Worm (Caenorhabditis elegans) whole organism, L1 larva: ENCODE measurements around the gene sru-28.

Experiments used
- elt-3 ChIP-seq, 6 experiments: fragments of 150-350 bp in 1 of 6; sonication (generic microtip); optimal IDR thresholded peaks; 2 replicates each; lab custom pipeline; 2017 to 2018; ENCODE audit warnings: missing biosample characterization in 6 of 6, missing genetic modification characterization in 6 of 6, inconsistent platforms in 1 of 6
- nhr-76 ChIP-seq: sonication (generic microtip); optimal IDR thresholded peaks from 2 replicates; lab custom pipeline; 2017; ENCODE audit warnings: missing biosample characterization, missing genetic modification characterization

DNA sequence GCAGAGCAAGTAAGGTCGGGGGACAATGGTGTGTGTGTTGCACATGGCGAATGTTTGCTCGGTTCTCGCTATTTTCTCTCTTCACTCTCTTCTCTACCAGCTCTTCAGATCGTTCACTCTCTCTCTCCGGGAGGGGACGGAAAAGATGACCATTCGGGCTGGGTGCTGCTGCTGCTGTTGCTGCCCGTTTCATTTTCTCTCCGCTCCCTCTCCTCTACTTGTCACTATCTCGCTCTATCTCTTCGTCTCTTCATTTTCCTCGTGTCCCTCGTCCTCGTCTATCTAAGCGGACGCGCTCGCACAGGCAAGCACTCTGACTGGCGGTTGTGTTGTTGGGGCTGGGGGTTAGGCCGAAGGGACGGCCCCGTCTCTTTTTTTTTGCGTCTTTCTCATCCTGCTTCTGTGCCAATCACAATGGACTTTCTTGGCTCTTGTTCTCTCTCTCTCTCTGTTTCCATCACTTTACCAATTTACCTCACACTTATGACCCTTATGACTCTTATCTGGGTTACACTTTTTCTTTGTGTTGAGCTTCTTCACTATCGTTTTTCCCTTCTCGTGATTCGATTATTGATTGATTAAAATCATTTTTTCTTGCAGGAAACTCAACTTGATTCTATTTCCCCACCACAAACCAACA lies 31.5 kb upstream of the sru-28 start, which contains the start of the genes F53E2.2 and unc-60:
- TF ChIP-seq elt-3 (tag; optimal IDR thresholded peaks at IDR 0.05; lab: Kevin White, UChicago) (no peak), nhr-76 (no peak)
